Fruit fly (Drosophila melanogaster): ENCODE data around the gene CG33725.

CG33725 gene

DNA sequence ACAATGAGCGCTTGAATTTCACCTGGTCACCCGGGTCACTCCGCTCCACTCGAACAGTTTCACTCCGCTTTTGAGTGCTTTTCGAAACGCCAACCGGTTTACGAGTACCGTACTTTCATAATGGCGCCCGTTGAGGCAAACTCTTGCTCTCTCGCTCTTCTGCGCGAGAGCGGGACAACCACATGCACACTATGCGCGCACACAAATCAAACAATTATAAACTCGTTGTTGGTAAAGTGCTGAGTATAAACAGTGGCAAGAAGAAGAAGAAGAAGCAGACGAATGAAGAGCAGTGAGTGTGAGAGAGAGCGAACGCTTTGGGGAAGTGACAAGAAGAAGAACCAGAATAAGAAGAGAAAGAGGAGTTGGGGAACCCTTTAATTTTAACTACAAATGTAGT lies 14.4 kb upstream of the CG33725 start, which contains the start of gene eyg (continued):
- TF ChIP-seq CG11085 (GFP tag; IDR thresholded peaks at IDR 0.05) (no peak), ssp (GFP tag; IDR thresholded peaks at IDR 0.05) (no peak), z (GFP tag; IDR thresholded peaks at IDR 0.05) (peak; percentile 100), exex (tag; optimal IDR thresholded peaks at IDR 0.05) (peak; percentile 77), CG2712 (tag; optimal IDR thresholded peaks at IDR 0.05) (peak; percentile 43), fd3F (GFP tag; optimal IDR thresholded peaks at IDR 0.05) (no peak), gt (GFP tag; IDR thresholded peaks at IDR 0.05) (no peak), abd-A (tag; optimal IDR thresholded peaks at IDR 0.05) (no peak), HmgZ (tag; optimal IDR thresholded peaks at IDR 0.05) (peak; percentile 81), cas (GFP tag; IDR thresholded peaks at IDR 0.05) (no peak), CG17568 (GFP tag; optimal IDR thresholded peaks at IDR 0.05) (no peak), Dip3 (GFP tag; optimal IDR thresholded peaks at IDR 0.05) (no peak), dimm (GFP tag; IDR thresholded peaks at IDR 0.05) (no peak), CG4617 (GFP tag; optimal IDR thresholded peaks at IDR 0.05; ENCODE audit: borderline replicate concordance) (no peak), CG12299 (tag; optimal IDR thresholded peaks at IDR 0.05) (no peak), pum (GFP tag; optimal IDR thresholded peaks at IDR 0.05) (no peak), CG6175 (GFP tag; IDR thresholded peaks at IDR 0.05) (no peak; the same call in 2 of the 3 replicates), corto (GFP tag; optimal IDR thresholded peaks at IDR 0.05) (no peak), seq (GFP tag; IDR thresholded peaks at IDR 0.05) (peak; percentile 55; the same call in 1 of the 2 replicates), Atf6 (GFP tag; IDR thresholded peaks at IDR 0.05) (no peak; the same call in 1 of the 2 replicates), Ets65A (GFP tag) (no peak), CG17361 (GFP tag; IDR thresholded peaks at IDR 0.05) (no peak), Hr78 (GFP tag; optimal IDR thresholded peaks at IDR 0.05) (no peak), en (GFP tag; optimal IDR thresholded peaks at IDR 0.05) (no peak), ERR (GFP tag; optimal IDR thresholded peaks at IDR 0.05) (peak; percentile 14), BtbVII (GFP tag; optimal IDR thresholded peaks at IDR 0.05) (peak; percentile 8), gsb-n (tag; optimal IDR thresholded peaks at IDR 0.05) (peak; percentile 55), bbx (GFP tag; IDR thresholded peaks at IDR 0.05; ENCODE audit: partially characterized antibody) (peak; percentile 81), grn (GFP tag; optimal IDR thresholded peaks at IDR 0.05) (peak; percentile 30), sim (GFP tag; IDR thresholded peaks at IDR 0.05) (no peak), emc (GFP tag; optimal IDR thresholded peaks at IDR 0.05) (no peak), twi (tag; optimal IDR thresholded peaks at IDR 0.05) (peak; percentile 9), Poxn (GFP tag; IDR thresholded peaks at IDR 0.05) (no peak), CG10431 (GFP tag; optimal IDR thresholded peaks at IDR 0.05) (no peak), CoRest (tag; optimal IDR thresholded peaks at IDR 0.05) (peak; percentile 86), Six4 (GFP tag; optimal IDR thresholded peaks at IDR 0.05) (peak; percentile 17), CG2678 (tag; optimal IDR thresholded peaks at IDR 0.05) (no peak), CG7271 (tag; optimal IDR thresholded peaks at IDR 0.05) (no peak), tgo (GFP tag; IDR thresholded peaks at IDR 0.05) (peak; percentile 29; the same call in 1 of the 3 replicates), croc (GFP tag; conservative IDR thresholded peaks at IDR 0.05) (no peak), CG2875 (GFP tag; optimal IDR thresholded peaks at IDR 0.05) (no peak), Side (GFP tag; optimal IDR thresholded peaks at IDR 0.05) (peak; percentile 29), pan (optimal IDR thresholded peaks at IDR 0.05) (no peak), pan (GFP tag; optimal IDR thresholded peaks at IDR 0.05 in 1 of 2, IDR thresholded peaks at IDR 0.05 in 1 of 2) (peak in 1 of 2 experiments; percentile 39), pnt (GFP tag; optimal IDR thresholded peaks at IDR 0.05) (no peak), aop (GFP tag; IDR thresholded peaks at IDR 0.05) (peak; percentile 36; the same call in 1 of the 2 replicates), danr (GFP tag; IDR thresholded peaks at IDR 0.05) (no peak), CG33557 (GFP tag; optimal IDR thresholded peaks at IDR 0.05) (no peak), CG2202 (tag; optimal IDR thresholded peaks at IDR 0.05) (peak; percentile 48), sob (GFP tag; IDR thresholded peaks at IDR 0.05) (no peak), HLH3B (GFP tag; IDR thresholded peaks at IDR 0.05) (no peak), shn (GFP tag; optimal IDR thresholded peaks at IDR 0.05) (peak; percentile 30)
